Fruit fly (Drosophila melanogaster) whole organism, wandering third instar larva: ENCODE data around the gene ATPsynE.

Source experiments
- Abd-B ChIP-seq: fragments of >200 bp; optimal IDR thresholded peaks from 2 replicates; lab custom pipeline; 2017; ENCODE audit warnings: missing biosample characterization, missing genetic modification characterization
- CG32264 ChIP-seq: fragments of 200-800 bp; sonication (Bioruptor generic); optimal IDR thresholded peaks from 2 replicates; lab custom pipeline; 2016; ENCODE audit warnings: missing biosample characterization, missing genetic modification characterization
- CG9705 ChIP-seq: fragments of 200-800 bp; sonication (Bioruptor generic); optimal IDR thresholded peaks from 2 replicates; lab custom pipeline; 2018; ENCODE audit warnings: missing biosample characterization, mild to moderate bottlenecking, missing genetic modification characterization
- CrebA ChIP-seq: fragments of 200-800 bp; sonication (Bioruptor generic); optimal IDR thresholded peaks from 2 replicates; lab custom pipeline; 2016; ENCODE audit warnings: missing biosample characterization, mild to moderate bottlenecking, missing genetic modification characterization, borderline replicate concordance
- Dfd ChIP-seq: fragments of >200 bp; optimal IDR thresholded peaks from 2 replicates; lab custom pipeline; 2017; ENCODE audit warnings: missing biosample characterization, missing genetic modification characterization
- Dif ChIP-seq: fragments of 200-275, 200-300 bp; sonication (Bioruptor generic); optimal IDR thresholded peaks from 2 replicates; lab custom pipeline; 2018; ENCODE audit warnings: missing biosample characterization, missing genetic modification characterization; ENCODE audit not compliant: partially characterized antibody
- GATAd ChIP-seq: sonication (Bioruptor generic); optimal IDR thresholded peaks from 2 replicates; lab custom pipeline; 2016; ENCODE audit warnings: missing biosample characterization, missing genetic modification characterization
- HLH106 ChIP-seq: fragments of 200-800 bp; optimal IDR thresholded peaks from 3 replicates; lab custom pipeline; 2019; ENCODE audit warnings: missing biosample characterization, mild to moderate bottlenecking, missing genetic modification characterization, moderate library complexity
- Hnf4 ChIP-seq: fragments of 200-800 bp; sonication (Bioruptor generic); optimal IDR thresholded peaks from 2 replicates; lab custom pipeline; 2016; ENCODE audit warnings: missing biosample characterization, mild to moderate bottlenecking, missing genetic modification characterization
- Hr78 ChIP-seq: fragments of >200 bp; optimal IDR thresholded peaks from 2 replicates; lab custom pipeline; 2017; ENCODE audit warnings: missing biosample characterization, missing genetic modification characterization
- Hr83 ChIP-seq: fragments of 200-300 bp; sonication (Bioruptor generic); optimal IDR thresholded peaks from 2 replicates; lab custom pipeline; 2016; ENCODE audit warnings: missing biosample characterization, mild to moderate bottlenecking, missing genetic modification characterization, moderate library complexity; ENCODE audit not compliant: poor library complexity, severe bottlenecking
- Jra ChIP-seq: sonication (Bioruptor generic); optimal IDR thresholded peaks from 2 replicates; lab custom pipeline; 2016; ENCODE audit warnings: missing biosample characterization, missing genetic modification characterization
- Mio ChIP-seq: sonication (Bioruptor generic); optimal IDR thresholded peaks from 2 replicates; lab custom pipeline; 2016; ENCODE audit warnings: missing biosample characterization, missing genetic modification characterization
- Myc ChIP-seq: fragments of >200 bp; optimal IDR thresholded peaks from 2 replicates; lab custom pipeline; 2017
- N ChIP-seq: fragments of >200 bp; optimal IDR thresholded peaks from 2 replicates; lab custom pipeline; 2018; ENCODE audit warnings: missing biosample characterization, missing external identifiers, missing genetic modification characterization
- OdsH ChIP-seq: fragments of 200-800 bp; sonication (Bioruptor generic); optimal IDR thresholded peaks from 2 replicates; lab custom pipeline; 2016; ENCODE audit warnings: missing biosample characterization, mild to moderate bottlenecking, missing genetic modification characterization
- Rel ChIP-seq, 2 experiments: fragments of 200-800 bp; sonication (Bioruptor generic) in 1 of 2; optimal IDR thresholded peaks; 2 replicates in 1 of 2; 3 replicates in 1 of 2; lab custom pipeline; 2016 to 2019; ENCODE audit warnings: mild to moderate bottlenecking in 2 of 2, missing biosample characterization in 2 of 2, missing genetic modification characterization in 2 of 2, moderate library complexity in 1 of 2
- Sp1 ChIP-seq: fragments of 200-800 bp; sonication (Bioruptor generic); optimal IDR thresholded peaks from 3 replicates; lab custom pipeline; 2019; ENCODE audit warnings: missing biosample characterization, mild to moderate bottlenecking, missing genetic modification characterization, moderate library complexity
- Vsx2 ChIP-seq: fragments of 200-300, 225-300 bp; sonication (Bioruptor generic); optimal IDR thresholded peaks from 2 replicates; lab custom pipeline; 2018; ENCODE audit warnings: missing biosample characterization, missing genetic modification characterization; ENCODE audit not compliant: partially characterized antibody
- br ChIP-seq: fragments of 200-800 bp; sonication (Bioruptor generic); optimal IDR thresholded peaks from 2 replicates; lab custom pipeline; 2016; ENCODE audit warnings: missing biosample characterization, missing genetic modification characterization
- brk ChIP-seq: fragments of 200-800 bp; sonication (Bioruptor generic); optimal IDR thresholded peaks from 2 replicates; lab custom pipeline; 2016; ENCODE audit warnings: missing biosample characterization, mild to moderate bottlenecking, missing genetic modification characterization
- dl ChIP-seq, 2 experiments: fragments of 175-275, 200-275 bp in 1 of 2; fragments of 200-275 bp in 1 of 2; sonication (Bioruptor generic); optimal IDR thresholded peaks; lab custom pipeline; 2018; ENCODE audit warnings: mild to moderate bottlenecking in 2 of 2, missing biosample characterization in 2 of 2, missing genetic modification characterization in 2 of 2, moderate library complexity in 2 of 2; ENCODE audit not compliant: partially characterized antibody in 2 of 2, insufficient read depth in 1 of 2
- dmrt93B ChIP-seq: fragments of 200-800 bp; sonication (Bioruptor generic); optimal IDR thresholded peaks from 2 replicates; lab custom pipeline; 2018; ENCODE audit warnings: missing biosample characterization, mild to moderate bottlenecking, missing genetic modification characterization
- dsf ChIP-seq: sonication (Bioruptor generic); optimal IDR thresholded peaks from 2 replicates; lab custom pipeline; 2016; ENCODE audit warnings: missing biosample characterization, missing genetic modification characterization, borderline replicate concordance
- ey ChIP-seq: fragments of 200-800 bp; sonication (Bioruptor generic); optimal IDR thresholded peaks from 2 replicates; lab custom pipeline; 2016; ENCODE audit warnings: missing biosample characterization, missing genetic modification characterization
- foxo ChIP-seq, 2 experiments: fragments of 200-800 bp; sonication (Bioruptor generic); optimal IDR thresholded peaks; 2 replicates in 1 of 2; 3 replicates in 1 of 2; lab custom pipeline; 2016 to 2017; ENCODE audit warnings: missing biosample characterization in 2 of 2, missing genetic modification characterization in 2 of 2
- fru ChIP-seq: fragments of 200-800 bp; sonication (Bioruptor generic); optimal IDR thresholded peaks from 3 replicates; lab custom pipeline; 2016; ENCODE audit warnings: missing biosample characterization, mild to moderate bottlenecking, missing genetic modification characterization
- h ChIP-seq: fragments of 200-800 bp; sonication (Bioruptor generic); optimal IDR thresholded peaks from 3 replicates; lab custom pipeline; 2016; ENCODE audit warnings: missing biosample characterization, mild to moderate bottlenecking, missing genetic modification characterization
- jim ChIP-seq: fragments of 175-275, 200-325 bp; sonication (Bioruptor generic); optimal IDR thresholded peaks from 2 replicates; lab custom pipeline; 2016; ENCODE audit warnings: missing biosample characterization, mild to moderate bottlenecking, missing genetic modification characterization
- lola ChIP-seq: fragments of >200 bp; optimal IDR thresholded peaks from 2 replicates; lab custom pipeline; 2017; ENCODE audit warnings: missing biosample characterization, missing genetic modification characterization
- pan ChIP-seq: fragments of >200 bp; optimal IDR thresholded peaks from 2 replicates; lab custom pipeline; 2017
- psq ChIP-seq: fragments of 200-800 bp; sonication (Bioruptor generic); optimal IDR thresholded peaks from 3 replicates; lab custom pipeline; 2017; ENCODE audit warnings: missing biosample characterization, mild to moderate bottlenecking, missing genetic modification characterization, moderate library complexity
- rgr ChIP-seq: fragments of 200-800 bp; sonication (Bioruptor generic); optimal IDR thresholded peaks from 3 replicates; lab custom pipeline; 2016; ENCODE audit warnings: missing biosample characterization, mild to moderate bottlenecking, missing genetic modification characterization
- sage ChIP-seq: fragments of 200-800 bp; sonication (Bioruptor generic); optimal IDR thresholded peaks from 2 replicates; lab custom pipeline; 2016; ENCODE audit warnings: missing biosample characterization, mild to moderate bottlenecking, missing genetic modification characterization
- sv ChIP-seq: fragments of 200-800 bp; sonication (Bioruptor generic); optimal IDR thresholded peaks from 3 replicates; lab custom pipeline; 2016; ENCODE audit warnings: missing biosample characterization, missing genetic modification characterization
- usp ChIP-seq: fragments of >200 bp; optimal IDR thresholded peaks from 2 replicates; lab custom pipeline; 2017; ENCODE audit warnings: missing biosample characterization, missing genetic modification characterization
- woc ChIP-seq: sonication (Bioruptor generic); optimal IDR thresholded peaks from 2 replicates; lab custom pipeline; 2016; ENCODE audit warnings: missing biosample characterization, mild to moderate bottlenecking, missing genetic modification characterization

ATPsynE gene

dm6 chr3R:14299891-14300290 lies 26.9 kb upstream of the ATPsynE start:
- TF ChIP-seq dl (GFP tag; optimal IDR thresholded peaks at IDR 0.05; lab: Kevin White, UChicago; ENCODE audit: insufficient read depth in 1 of 2, partially characterized antibody in 2 of 2) (no peak), br (no peak), dsf (GFP tag; lab: Kevin White, UChicago) (no peak), Rel (GFP tag; optimal IDR thresholded peaks at IDR 0.05; lab: Kevin White, UChicago) (no peak), Rel (tag; optimal IDR thresholded peaks at IDR 0.05; lab: Kevin White, UChicago) (no peak), Hnf4 (no peak), CrebA (GFP tag; lab: Kevin White, UChicago) (no peak), GATAd (GFP tag; lab: Kevin White, UChicago) (no peak), lola (GFP tag; lab: Kevin White, UChicago) (no peak), Myc (no peak), Dif (GFP tag; lab: Kevin White, UChicago) (no peak), psq (GFP tag; lab: Kevin White, UChicago) (no peak), Vsx2 (no peak), CG32264 (no peak), jim (GFP tag; lab: Kevin White, UChicago) (no peak), Jra (GFP tag; lab: Kevin White, UChicago) (no peak)

DNA sequence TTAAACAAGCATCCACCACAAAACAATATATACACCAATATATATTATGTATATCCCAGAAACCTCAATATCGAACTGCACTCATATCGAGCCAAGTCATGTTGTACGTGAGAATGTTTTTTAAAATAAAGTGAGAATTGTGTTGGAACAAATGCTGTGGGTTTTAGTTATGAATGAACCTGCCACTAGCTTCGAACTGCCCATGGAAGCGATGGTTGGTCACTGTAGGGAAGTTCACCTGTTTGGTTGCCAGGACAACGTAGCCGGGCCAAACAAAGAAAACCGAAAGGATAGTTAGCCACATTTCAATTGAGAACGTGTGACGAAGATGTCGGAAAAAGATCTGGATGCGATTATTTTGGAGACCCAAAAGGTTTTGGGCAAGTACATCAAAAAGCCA lies 24.6 kb upstream of the ATPsynE start, which contains the start of gene IFT54:
IFT54 (plus strand) TSS at position 301 of the 400 bp plus-strand sequence.
- TF ChIP-seq OdsH (GFP tag; lab: Kevin White, UChicago) (no peak), Mio (GFP tag; lab: Kevin White, UChicago) (no peak), CG9705 (GFP tag; lab: Kevin White, UChicago) (no peak), h (no peak), Vsx2 (no peak), Abd-B (GFP tag; lab: Kevin White, UChicago) (no peak), Jra (GFP tag; lab: Kevin White, UChicago) (no peak), GATAd (GFP tag; lab: Kevin White, UChicago) (no peak), Hnf4 (no peak)

- TF ChIP-seq Abd-B (GFP tag; lab: Kevin White, UChicago) (peak; percentile 12), lola (GFP tag; lab: Kevin White, UChicago) (peak; percentile 21), Vsx2 (peak; percentile 86), Hr83 (GFP tag; lab: Kevin White, UChicago) (peak; percentile 52), Myc (peak; percentile 83), N (GFP tag; lab: Kevin White, UChicago) (peak; percentile 56), woc (no peak), dmrt93B (GFP tag; lab: Kevin White, UChicago) (no peak)
- TF ChIP-seq, all 38 proteins: peak for 6
These were observed 18.6 kb upstream of the ATPsynE start for dm6 chr3R:14307972-14308673.

dm6 chr3R:14308801-14309217 lies 17.9 kb upstream of the ATPsynE start, which contains the start of gene Polr2I:
Gene Polr2I, plus strand, starts transcription at chr3R:14309089.
- TF ChIP-seq GATAd (GFP tag; lab: Kevin White, UChicago): no peak
- no peak for TF ChIP-seq Hnf4
- no peak for TF ChIP-seq lola (GFP tag; lab: Kevin White, UChicago)
- peak; percentile 9 for TF ChIP-seq psq (GFP tag; lab: Kevin White, UChicago)
- TF ChIP-seq h: no peak
- TF ChIP-seq br: no peak
- no peak for TF ChIP-seq pan (lab: Kevin White, UChicago)
- TF ChIP-seq jim (GFP tag; lab: Kevin White, UChicago): no peak
- TF ChIP-seq CrebA (GFP tag; lab: Kevin White, UChicago): no peak
- no peak for TF ChIP-seq ey
- no peak for TF ChIP-seq Abd-B (GFP tag; lab: Kevin White, UChicago)
- no peak for TF ChIP-seq CG32264
- TF ChIP-seq sv (GFP tag; lab: Kevin White, UChicago): no peak
- TF ChIP-seq foxo (GFP tag; optimal IDR thresholded peaks at IDR 0.05; lab: Kevin White, UChicago): peak in 1 of 2 experiments; percentile 45
- no peak for TF ChIP-seq Dif (GFP tag; lab: Kevin White, UChicago)
- no peak for TF ChIP-seq sage (GFP tag; lab: Kevin White, UChicago)
- peak; percentile 37 for TF ChIP-seq CG9705 (GFP tag; lab: Kevin White, UChicago)
- no peak for TF ChIP-seq Hr78
- no peak for TF ChIP-seq Jra (GFP tag; lab: Kevin White, UChicago)
- TF ChIP-seq Myc: no peak
- TF ChIP-seq dl (GFP tag; optimal IDR thresholded peaks at IDR 0.05; lab: Kevin White, UChicago; ENCODE audit: insufficient read depth in 1 of 2, partially characterized antibody in 2 of 2): no peak
- no peak for TF ChIP-seq Dfd (GFP tag; lab: Kevin White, UChicago)
- TF ChIP-seq rgr (GFP tag; lab: Kevin White, UChicago): peak; percentile 32
- TF ChIP-seq fru (GFP tag; lab: Kevin White, UChicago): no peak
- peak; percentile 25 for TF ChIP-seq dsf (GFP tag; lab: Kevin White, UChicago)
- TF ChIP-seq OdsH (GFP tag; lab: Kevin White, UChicago): no peak
- peak; percentile 60 for TF ChIP-seq HLH106 (tag; lab: Kevin White, UChicago)
- TF ChIP-seq Vsx2: no peak
- TF ChIP-seq brk: no peak
- no peak for TF ChIP-seq dmrt93B (GFP tag; lab: Kevin White, UChicago)
- no peak for TF ChIP-seq Rel (GFP tag; optimal IDR thresholded peaks at IDR 0.05; lab: Kevin White, UChicago)
- no peak for TF ChIP-seq Rel (tag; optimal IDR thresholded peaks at IDR 0.05; lab: Kevin White, UChicago)
- no peak for TF ChIP-seq N (GFP tag; lab: Kevin White, UChicago)
- TF ChIP-seq woc: no peak
- no peak for TF ChIP-seq usp (GFP tag; lab: Kevin White, UChicago)
- peak; percentile 45 for TF ChIP-seq Sp1
- TF ChIP-seq Hr83 (GFP tag; lab: Kevin White, UChicago): no peak
- TF ChIP-seq Mio (GFP tag; lab: Kevin White, UChicago): no peak
